Worm (Caenorhabditis elegans): ENCODE measurements around the gene ins-32.

- TF ChIP-seq xnd-1 (tag; optimal IDR thresholded peaks at IDR 0.05) (no peak), lsl-1 (GFP tag; optimal IDR thresholded peaks at IDR 0.05) (no peak), F22D6.2 (tag; optimal IDR thresholded peaks at IDR 0.05) (no peak), ceh-40 (GFP tag; IDR thresholded peaks at IDR 0.05) (no peak)
Measured at ce11 chrII:3850655-3851054, 47.5 kb upstream of the ins-32 start, which contains the start of gene nhr-72.

Measured in whole organism, young adult.